Fruit fly (Drosophila melanogaster) whole organism, wandering third instar larva: Measurements from ENCODE around the gene CG11980.

Source experiments
- CrebA ChIP-seq: fragments of 200-800 bp; sonication (Bioruptor generic); optimal IDR thresholded peaks from 2 replicates; lab custom pipeline; 2016; ENCODE audit warnings: missing biosample characterization, mild to moderate bottlenecking, missing genetic modification characterization, borderline replicate concordance
- Hr78 ChIP-seq: fragments of >200 bp; optimal IDR thresholded peaks from 2 replicates; lab custom pipeline; 2017; ENCODE audit warnings: missing biosample characterization, missing genetic modification characterization
- Rel ChIP-seq, 2 experiments: fragments of 200-800 bp; sonication (Bioruptor generic) in 1 of 2; optimal IDR thresholded peaks; 2 replicates in 1 of 2; 3 replicates in 1 of 2; lab custom pipeline; 2016 to 2019; ENCODE audit warnings: mild to moderate bottlenecking in 2 of 2, missing biosample characterization in 2 of 2, missing genetic modification characterization in 2 of 2, moderate library complexity in 1 of 2
- foxo ChIP-seq, 2 experiments: fragments of 200-800 bp; sonication (Bioruptor generic); optimal IDR thresholded peaks; 2 replicates in 1 of 2; 3 replicates in 1 of 2; lab custom pipeline; 2016 to 2017; ENCODE audit warnings: missing biosample characterization in 2 of 2, missing genetic modification characterization in 2 of 2
- lola ChIP-seq: fragments of >200 bp; optimal IDR thresholded peaks from 2 replicates; lab custom pipeline; 2017; ENCODE audit warnings: missing biosample characterization, missing genetic modification characterization
- psq ChIP-seq: fragments of 200-800 bp; sonication (Bioruptor generic); optimal IDR thresholded peaks from 3 replicates; lab custom pipeline; 2017; ENCODE audit warnings: missing biosample characterization, mild to moderate bottlenecking, missing genetic modification characterization, moderate library complexity
- sage ChIP-seq: fragments of 200-800 bp; sonication (Bioruptor generic); optimal IDR thresholded peaks from 2 replicates; lab custom pipeline; 2016; ENCODE audit warnings: missing biosample characterization, mild to moderate bottlenecking, missing genetic modification characterization

dm6 chr3R:8984141-8984540 lies 19.7 kb upstream of the CG11980 start, which contains the start of gene RagA-B:
- TF ChIP-seq Hr78 (GFP tag; lab: Kevin White, UChicago) (no peak), CrebA (GFP tag; lab: Kevin White, UChicago) (no peak), psq (GFP tag; lab: Kevin White, UChicago) (no peak), lola (GFP tag; lab: Kevin White, UChicago) (no peak), Rel (GFP tag; optimal IDR thresholded peaks at IDR 0.05; lab: Kevin White, UChicago) (no peak), Rel (tag; optimal IDR thresholded peaks at IDR 0.05; lab: Kevin White, UChicago) (no peak), sage (GFP tag; lab: Kevin White, UChicago) (no peak), foxo (GFP tag; optimal IDR thresholded peaks at IDR 0.05; lab: Kevin White, UChicago) (no peak)
